Worm (Caenorhabditis elegans) whole organism, early embryonic: ENCODE measurements around the gene mpst-2.

Experiments
- B0310.2 ChIP-seq: sonication (generic microtip); optimal IDR thresholded peaks from 2 replicates; lab custom pipeline; 2016; ENCODE audit warnings: mild to moderate bottlenecking, missing genetic modification characterization, missing compliant biosample characterization
- F13C5.2 ChIP-seq: sonication (generic microtip); optimal IDR thresholded peaks from 2 replicates; lab custom pipeline; 2017; ENCODE audit warnings: mild to moderate bottlenecking, missing genetic modification characterization, inconsistent platforms, missing compliant biosample characterization
- aly-1 ChIP-seq: sonication (generic microtip); optimal IDR thresholded peaks from 2 replicates; lab custom pipeline; 2016; ENCODE audit warnings: missing genetic modification characterization, missing compliant biosample characterization
- ama-1 ChIP-seq: fragments of 150-350 bp; optimal IDR thresholded peaks from 2 replicates; lab custom pipeline; 2014
- ceh-13 ChIP-seq: fragments of 200-800 bp; sonication (Bioruptor generic); optimal IDR thresholded peaks from 2 replicates; lab custom pipeline; 2018; ENCODE audit warnings: mild to moderate bottlenecking, missing genetic modification characterization, missing compliant biosample characterization
- ceh-36 ChIP-seq: sonication (generic microtip); optimal IDR thresholded peaks from 2 replicates; lab custom pipeline; 2016; ENCODE audit warnings: missing genetic modification characterization, inconsistent platforms, missing compliant biosample characterization
- ets-7 ChIP-seq: sonication (generic microtip); optimal IDR thresholded peaks from 2 replicates; lab custom pipeline; 2016; ENCODE audit warnings: missing genotype, missing genetic modification characterization, missing compliant biosample characterization
- flt-1 ChIP-seq: fragments of 200-800 bp; sonication (Bioruptor generic); IDR thresholded peaks from 2 replicates; pipeline ENCODE4 v1.3.6; 2022; ENCODE audit warnings: missing genetic modification characterization, missing compliant biosample characterization
- hmbx-1 ChIP-seq: sonication (generic microtip); optimal IDR thresholded peaks from 2 replicates; lab custom pipeline; 2016; ENCODE audit warnings: mild to moderate bottlenecking, missing genetic modification characterization, missing compliant biosample characterization
- hmg-4 ChIP-seq: fragments of 200-800 bp; sonication (Bioruptor generic); optimal IDR thresholded peaks from 2 replicates; lab custom pipeline; 2018; ENCODE audit warnings: mild to moderate bottlenecking, missing genetic modification characterization, missing compliant biosample characterization
- hnd-1 ChIP-seq: sonication (generic microtip); optimal IDR thresholded peaks from 2 replicates; lab custom pipeline; 2016; ENCODE audit warnings: missing genetic modification characterization, missing compliant biosample characterization
- pes-1 ChIP-seq: fragments of 200-800 bp; sonication (Bioruptor generic); IDR thresholded peaks from 2 replicates; pipeline ENCODE4 v1.3.6; 2022; ENCODE audit warnings: missing genetic modification reagents, missing genetic modification characterization, missing compliant biosample characterization
- scrt-1 ChIP-seq: fragments of 200-800 bp; sonication (Bioruptor generic); IDR thresholded peaks from 2 replicates; pipeline ENCODE4 v1.3.6; 2022; ENCODE audit warnings: missing genetic modification characterization, missing compliant biosample characterization
- sea-1 ChIP-seq: fragments of 200-800 bp; sonication (Bioruptor generic); conservative IDR thresholded peaks from 2 replicates; pipeline ENCODE4 v1.3.6; 2022; ENCODE audit warnings: missing genetic modification characterization, missing compliant biosample characterization
- tbx-11 ChIP-seq: fragments of 200-800 bp; sonication (Bioruptor generic); IDR thresholded peaks from 2 replicates; pipeline ENCODE4 v1.3.6; 2022; ENCODE audit warnings: missing genetic modification characterization, missing compliant biosample characterization
- tbx-37 ChIP-seq: fragments of 200-800 bp; sonication (Bioruptor generic); conservative IDR thresholded peaks from 2 replicates; pipeline ENCODE4 v1.3.6; 2022; ENCODE audit warnings: missing genetic modification reagents, missing genetic modification characterization, missing compliant biosample characterization
- tra-4 ChIP-seq: sonication (generic microtip); optimal IDR thresholded peaks from 2 replicates; lab custom pipeline; 2017; ENCODE audit warnings: missing genetic modification characterization, missing compliant biosample characterization

mpst-2 gene

ce11 chrV:14915599-14915998 is 22.3 kb upstream of the mpst-2 start, which contains the start of gene H12D21.11:
H12D21.11 (plus strand) TSS chrV:14915899.
- TF ChIP-seq tbx-37 (no peak), ama-1 (lab: Kevin White, UChicago) (no peak), tra-4 (tag; lab: Kevin White, UChicago) (no peak), ceh-13 (GFP tag; lab: Kevin White, UChicago) (no peak), hnd-1 (tag; lab: Kevin White, UChicago) (no peak), ceh-36 (no peak), ets-7 (tag; lab: Kevin White, UChicago) (no peak), B0310.2 (no peak), tbx-11 (GFP tag; lab: Robert Waterston, UW) (no peak), aly-1 (tag; lab: Kevin White, UChicago) (no peak), pes-1 (GFP tag; lab: Robert Waterston, UW) (no peak), sea-1 (no peak), hmbx-1 (tag; lab: Kevin White, UChicago) (no peak), flt-1 (GFP tag; lab: Robert Waterston, UW) (no peak), F13C5.2 (no peak)

- TF ChIP-seq aly-1 (tag; lab: Kevin White, UChicago) (no peak), scrt-1 (GFP tag; lab: Robert Waterston, UW) (no peak), flt-1 (GFP tag; lab: Robert Waterston, UW) (no peak), ceh-36 (no peak), hmbx-1 (tag; lab: Kevin White, UChicago) (no peak), ceh-13 (GFP tag; lab: Kevin White, UChicago) (no peak), tbx-37 (no peak), tra-4 (tag; lab: Kevin White, UChicago) (no peak), B0310.2 (no peak), F13C5.2 (no peak), hnd-1 (tag; lab: Kevin White, UChicago) (no peak), hmg-4 (GFP tag; lab: Kevin White, UChicago) (no peak), tbx-11 (GFP tag; lab: Robert Waterston, UW) (no peak), pes-1 (GFP tag; lab: Robert Waterston, UW) (no peak)
These were observed 17.5 kb upstream of the mpst-2 start for ce11 chrV:14910758-14911157.

ce11 chrV:14909331-14909835 is 16.1 kb upstream of the mpst-2 start, which contains the start of gene H12D21.9:
H12D21.9 (minus strand) TSS chrV:14909478.
- TF ChIP-seq aly-1 (tag; lab: Kevin White, UChicago) (no peak), F13C5.2 (no peak), sea-1 (no peak), hmbx-1 (tag; lab: Kevin White, UChicago) (no peak), flt-1 (GFP tag; lab: Robert Waterston, UW) (no peak), scrt-1 (GFP tag; lab: Robert Waterston, UW) (no peak), tbx-37 (no peak), hmg-4 (GFP tag; lab: Kevin White, UChicago) (no peak), tbx-11 (GFP tag; lab: Robert Waterston, UW) (no peak), ama-1 (lab: Kevin White, UChicago) (no peak), hnd-1 (tag; lab: Kevin White, UChicago) (no peak), ceh-36 (no peak)

- TF ChIP-seq sea-1 (no peak), B0310.2 (no peak), flt-1 (GFP tag; lab: Robert Waterston, UW) (no peak), hmg-4 (GFP tag; lab: Kevin White, UChicago) (no peak), tra-4 (tag; lab: Kevin White, UChicago) (no peak), tbx-11 (GFP tag; lab: Robert Waterston, UW) (no peak), tbx-37 (no peak)
These were observed 14.2 kb upstream of the mpst-2 start for ce11 chrV:14907445-14907844.

- no peak for TF ChIP-seq tra-4 (tag; lab: Kevin White, UChicago)
- TF ChIP-seq B0310.2 = no peak
- TF ChIP-seq ceh-13 (GFP tag; lab: Kevin White, UChicago) = no peak
- no peak for TF ChIP-seq scrt-1 (GFP tag; lab: Robert Waterston, UW)
- no peak for TF ChIP-seq ama-1 (lab: Kevin White, UChicago)
- no peak for TF ChIP-seq flt-1 (GFP tag; lab: Robert Waterston, UW)
- no peak for TF ChIP-seq tbx-11 (GFP tag; lab: Robert Waterston, UW)
- no peak for TF ChIP-seq F13C5.2
- TF ChIP-seq aly-1 (tag; lab: Kevin White, UChicago) = no peak
- no peak for TF ChIP-seq sea-1
- TF ChIP-seq hmbx-1 (tag; lab: Kevin White, UChicago) = no peak
- TF ChIP-seq hmg-4 (GFP tag; lab: Kevin White, UChicago) = no peak
- TF ChIP-seq pes-1 (GFP tag; lab: Robert Waterston, UW) = no peak
These were observed 7.7 kb upstream of the mpst-2 start for ce11 chrV:14900905-14901304.

ce11 chrV:14899545-14899944 is 6.3 kb upstream of the mpst-2 start, which contains the start of gene H12D21.10:
H12D21.10 (plus strand) TSS chrV:14899804.
- TF ChIP-seq hmbx-1 (tag; lab: Kevin White, UChicago) = no peak
- no peak for TF ChIP-seq ceh-13 (GFP tag; lab: Kevin White, UChicago)
- TF ChIP-seq tbx-11 (GFP tag; lab: Robert Waterston, UW) = no peak
- no peak for TF ChIP-seq sea-1
- TF ChIP-seq F13C5.2 = no peak
- no peak for TF ChIP-seq aly-1 (tag; lab: Kevin White, UChicago)
- no peak for TF ChIP-seq ceh-36

ce11 chrV:14897731-14898130 is 4.5 kb upstream of the mpst-2 start, which contains the start of gene H12D21.6:
H12D21.6 (minus strand) TSS chrV:14897831.
- TF ChIP-seq scrt-1 (GFP tag; lab: Robert Waterston, UW) = no peak
- no peak for TF ChIP-seq hmbx-1 (tag; lab: Kevin White, UChicago)
- no peak for TF ChIP-seq aly-1 (tag; lab: Kevin White, UChicago)
- TF ChIP-seq B0310.2 = no peak
- no peak for TF ChIP-seq ceh-36
- TF ChIP-seq ama-1 (lab: Kevin White, UChicago) = no peak
- TF ChIP-seq hnd-1 (tag; lab: Kevin White, UChicago) = no peak
- no peak for TF ChIP-seq F13C5.2
- TF ChIP-seq sea-1 = no peak
- TF ChIP-seq hmg-4 (GFP tag; lab: Kevin White, UChicago) = no peak
- no peak for TF ChIP-seq flt-1 (GFP tag; lab: Robert Waterston, UW)
- no peak for TF ChIP-seq tra-4 (tag; lab: Kevin White, UChicago)
- no peak for TF ChIP-seq tbx-11 (GFP tag; lab: Robert Waterston, UW)
- no peak for TF ChIP-seq ets-7 (tag; lab: Kevin White, UChicago)
- no peak for TF ChIP-seq tbx-37
- no peak for TF ChIP-seq ceh-13 (GFP tag; lab: Kevin White, UChicago)
- no peak for TF ChIP-seq pes-1 (GFP tag; lab: Robert Waterston, UW)
